Worm (Caenorhabditis elegans) whole organism, mixed stage, embryonic: ENCODE data around the gene Y55D9A.2.

Source experiments
- elt-1 ChIP-seq: sonication (generic microtip); optimal IDR thresholded peaks from 2 replicates; lab custom pipeline; 2017; ENCODE audit warnings: missing genetic modification characterization, mild to moderate bottlenecking, missing compliant biosample characterization, antibody characterized with exemption, moderate library complexity, borderline replicate concordance; ENCODE audit not compliant: insufficient read depth
- nhr-28 ChIP-seq: fragments of 150-350 bp; optimal IDR thresholded peaks from 2 replicates; lab custom pipeline; 2014; ENCODE audit warnings: missing biosample characterization, missing genetic modification characterization
- ztf-11 ChIP-seq: fragments of 150-350 bp; optimal IDR thresholded peaks from 2 replicates; lab custom pipeline; 2014; ENCODE audit warnings: missing biosample characterization, missing genetic modification characterization

DNA sequence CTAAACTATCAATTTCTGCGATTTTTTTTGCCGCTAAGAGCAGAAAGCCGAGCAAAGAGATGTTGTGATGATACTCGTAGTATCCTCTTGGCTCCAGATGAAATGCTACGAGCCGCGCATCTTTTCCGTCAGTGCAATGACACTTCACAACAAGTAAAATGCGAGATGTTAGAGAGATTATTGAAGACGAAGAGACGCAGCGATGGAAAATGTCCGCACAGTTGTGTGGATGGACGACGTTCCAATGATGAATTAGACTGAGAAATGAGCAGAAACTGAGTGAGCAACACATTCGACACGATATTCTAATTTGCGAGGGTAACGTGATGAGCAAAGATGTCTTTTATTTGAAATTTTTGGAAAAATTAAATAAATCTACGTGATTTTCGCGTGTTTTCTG lies 15.7 kb upstream of the Y55D9A.2 start:
- no peak for TF ChIP-seq nhr-28 (tag; lab: Kevin White, UChicago)
- no peak for TF ChIP-seq ztf-11 (tag; lab: Kevin White, UChicago)
- no peak for TF ChIP-seq elt-1 (tag; lab: Kevin White, UChicago)
